Worm (Caenorhabditis elegans) whole organism, late embryonic: ENCODE data around the gene rpb-9.

ENCODE experiments used
- K02D7.2 ChIP-seq: sonication (generic microtip); optimal IDR thresholded peaks from 2 replicates; lab custom pipeline; 2017; ENCODE audit warnings: mild to moderate bottlenecking, missing genetic modification characterization, missing compliant biosample characterization
- K09A11.1 ChIP-seq: sonication (generic microtip); optimal IDR thresholded peaks from 2 replicates; lab custom pipeline; 2017; ENCODE audit warnings: antibody characterized with exemption, mild to moderate bottlenecking, missing genetic modification characterization, missing compliant biosample characterization; ENCODE audit not compliant: insufficient read depth
- T23F11.4 ChIP-seq: fragments of 200-800 bp; sonication (Bioruptor generic); optimal IDR thresholded peaks from 2 replicates; lab custom pipeline; 2018; ENCODE audit warnings: mild to moderate bottlenecking, missing genetic modification characterization, missing compliant biosample characterization
- Y22D7AL.16 ChIP-seq: sonication (generic microtip); optimal IDR thresholded peaks from 2 replicates; lab custom pipeline; 2016; ENCODE audit warnings: missing genetic modification characterization, missing compliant biosample characterization
- ahr-1 ChIP-seq: sonication (generic microtip); optimal IDR thresholded peaks from 2 replicates; lab custom pipeline; 2016; ENCODE audit warnings: missing genetic modification characterization, missing compliant biosample characterization
- ama-1 ChIP-seq: fragments of 150-350 bp; optimal IDR thresholded peaks from 2 replicates; lab custom pipeline; 2014
- ceh-22 ChIP-seq: sonication (generic microtip); optimal IDR thresholded peaks from 2 replicates; lab custom pipeline; 2017; ENCODE audit warnings: missing biosample characterization, missing genetic modification characterization
- ceh-24 ChIP-seq: sonication (generic microtip); optimal IDR thresholded peaks from 2 replicates; lab custom pipeline; 2016; ENCODE audit warnings: mild to moderate bottlenecking, missing genetic modification characterization, missing compliant biosample characterization
- ceh-31 ChIP-seq: sonication (generic microtip); optimal IDR thresholded peaks from 2 replicates; lab custom pipeline; 2016; ENCODE audit warnings: missing genetic modification characterization, missing compliant biosample characterization
- ceh-34 ChIP-seq: sonication (generic microtip); optimal IDR thresholded peaks from 2 replicates; lab custom pipeline; 2016; ENCODE audit warnings: mild to moderate bottlenecking, missing genetic modification characterization, missing compliant biosample characterization
- dmd-4 ChIP-seq: sonication (generic microtip); optimal IDR thresholded peaks from 2 replicates; lab custom pipeline; 2016; ENCODE audit warnings: borderline replicate concordance, missing genetic modification characterization, missing compliant biosample characterization
- dve-1 ChIP-seq: sonication (generic microtip); optimal IDR thresholded peaks from 2 replicates; lab custom pipeline; 2017; ENCODE audit warnings: antibody characterized with exemption, mild to moderate bottlenecking, missing genetic modification characterization, missing compliant biosample characterization
- elt-2 ChIP-seq: sonication (generic microtip); optimal IDR thresholded peaks from 2 replicates; lab custom pipeline; 2016; ENCODE audit warnings: missing genetic modification reagents, missing genetic modification characterization, missing compliant biosample characterization
- fax-1 ChIP-seq: sonication (generic microtip); optimal IDR thresholded peaks from 2 replicates; lab custom pipeline; 2016; ENCODE audit warnings: missing genotype, missing genetic modification characterization, missing compliant biosample characterization
- fkh-10 ChIP-seq: fragments of 150-350 bp; optimal IDR thresholded peaks from 2 replicates; lab custom pipeline; 2014; ENCODE audit warnings: missing biosample characterization, missing genetic modification reagents, missing genetic modification characterization
- gmeb-2 ChIP-seq: sonication (generic microtip); optimal IDR thresholded peaks from 2 replicates; lab custom pipeline; 2016; ENCODE audit warnings: missing genetic modification characterization, inconsistent platforms, missing compliant biosample characterization
- hlh-15 ChIP-seq: sonication (generic microtip); optimal IDR thresholded peaks from 2 replicates; lab custom pipeline; 2016; ENCODE audit warnings: missing genetic modification characterization, missing compliant biosample characterization
- hlh-30 ChIP-seq: sonication (generic microtip); optimal IDR thresholded peaks from 2 replicates; lab custom pipeline; 2017; ENCODE audit warnings: antibody characterized with exemption, missing genetic modification characterization, missing compliant biosample characterization; ENCODE audit not compliant: insufficient read depth
- hlh-6 ChIP-seq: sonication (generic microtip); optimal IDR thresholded peaks from 2 replicates; lab custom pipeline; 2016; ENCODE audit warnings: missing genotype, missing genetic modification characterization, missing compliant biosample characterization
- mec-3 ChIP-seq: sonication (generic microtip); optimal IDR thresholded peaks from 2 replicates; lab custom pipeline; 2016; ENCODE audit warnings: borderline replicate concordance, missing genetic modification characterization, missing compliant biosample characterization
- nfya-1 ChIP-seq: sonication (generic microtip); optimal IDR thresholded peaks from 2 replicates; lab custom pipeline; 2017; ENCODE audit warnings: missing genetic modification characterization, mild to moderate bottlenecking, missing compliant biosample characterization, antibody characterized with exemption, moderate library complexity
- npax-4 ChIP-seq: sonication (generic microtip); optimal IDR thresholded peaks from 2 replicates; lab custom pipeline; 2016; ENCODE audit warnings: missing genetic modification characterization, missing compliant biosample characterization
- odd-2 ChIP-seq: sonication (generic microtip); optimal IDR thresholded peaks from 2 replicates; lab custom pipeline; 2017; ENCODE audit warnings: antibody characterized with exemption, mild to moderate bottlenecking, missing genetic modification characterization, missing compliant biosample characterization
- pag-3 ChIP-seq: sonication (generic microtip); optimal IDR thresholded peaks from 2 replicates; lab custom pipeline; 2016; ENCODE audit warnings: missing compliant biosample characterization, missing genetic modification characterization, borderline replicate concordance
- pat-9 ChIP-seq: fragments of 200-800 bp; sonication (Bioruptor generic); optimal IDR thresholded peaks from 2 replicates; lab custom pipeline; 2018; ENCODE audit warnings: mild to moderate bottlenecking, missing genetic modification characterization, moderate library complexity, missing compliant biosample characterization
- pax-1 ChIP-seq: fragments of 150-350 bp; optimal IDR thresholded peaks from 2 replicates; lab custom pipeline; 2014; ENCODE audit warnings: missing biosample characterization, missing genetic modification characterization
- pha-2 ChIP-seq: sonication (generic microtip); optimal IDR thresholded peaks from 2 replicates; lab custom pipeline; 2017; ENCODE audit warnings: mild to moderate bottlenecking, missing genetic modification characterization, missing compliant biosample characterization
- pha-4 ChIP-seq: fragments of 150-350 bp; optimal IDR thresholded peaks from 2 replicates; lab custom pipeline; 2018; ENCODE audit warnings: missing biosample characterization, missing genetic modification reagents, missing genetic modification characterization
- pqm-1 ChIP-seq: sonication (generic microtip); optimal IDR thresholded peaks from 2 replicates; lab custom pipeline; 2016; ENCODE audit warnings: missing genetic modification characterization, missing compliant biosample characterization
- sdc-2 ChIP-seq: sonication (generic microtip); optimal IDR thresholded peaks from 2 replicates; lab custom pipeline; 2016; ENCODE audit warnings: missing genotype, missing genetic modification characterization, missing compliant biosample characterization
- sox-4 ChIP-seq: sonication (generic microtip); optimal IDR thresholded peaks from 2 replicates; lab custom pipeline; 2017; ENCODE audit warnings: mild to moderate bottlenecking, missing genetic modification characterization, inconsistent platforms, missing compliant biosample characterization
- unc-3 ChIP-seq, 2 experiments: fragments of 200-800 bp in 1 of 2; sonication (Bioruptor generic) in 1 of 2; sonication (generic microtip) in 1 of 2; conservative IDR thresholded peaks in 1 of 2; optimal IDR thresholded peaks in 1 of 2; 2 replicates each; pipeline versions ENCODE4 v1.3.6 to Lab custom; 2016 to 2022; ENCODE audit warnings: missing compliant biosample characterization in 2 of 2, missing genetic modification characterization in 2 of 2, missing genetic modification reagents in 1 of 2
- unc-86 ChIP-seq: sonication (generic microtip); optimal IDR thresholded peaks from 2 replicates; lab custom pipeline; 2016; ENCODE audit warnings: missing genetic modification characterization, missing compliant biosample characterization
- zip-5 ChIP-seq: sonication (generic microtip); optimal IDR thresholded peaks from 2 replicates; lab custom pipeline; 2016; ENCODE audit warnings: missing genetic modification characterization, missing compliant biosample characterization
- ztf-16 ChIP-seq: sonication (generic microtip); optimal IDR thresholded peaks from 2 replicates; lab custom pipeline; 2017; ENCODE audit warnings: missing genetic modification characterization, missing compliant biosample characterization

rpb-9 gene

ce11 chrV:8024752-8025151 is 12.6 kb upstream of the rpb-9 start, which contains the start of gene F43H9.3:
Gene F43H9.3, minus strand, starts transcription at chrV:8024940.
- TF ChIP-seq ceh-34 (tag; lab: Kevin White, UChicago) (no peak), pqm-1 (tag; lab: Kevin White, UChicago) (no peak), hlh-15 (tag; lab: Kevin White, UChicago) (no peak), elt-2 (tag; lab: Kevin White, UChicago) (no peak), ahr-1 (tag; lab: Kevin White, UChicago) (no peak), pax-1 (no peak), fkh-10 (GFP tag; lab: Kevin White, UChicago) (no peak), pat-9 (tag; lab: Kevin White, UChicago) (no peak), ceh-22 (no peak), sdc-2 (tag; lab: Kevin White, UChicago) (no peak), hlh-30 (tag; lab: Kevin White, UChicago) (no peak), pha-2 (tag; lab: Kevin White, UChicago) (no peak), odd-2 (tag; lab: Kevin White, UChicago) (no peak), ama-1 (no peak), Y22D7AL.16 (tag; lab: Kevin White, UChicago) (no peak), T23F11.4 (GFP tag; lab: Kevin White, UChicago) (no peak), mec-3 (no peak)

- no peak for TF ChIP-seq ceh-24 (tag; lab: Kevin White, UChicago)
- no peak for TF ChIP-seq nfya-1
- TF ChIP-seq ceh-31 (tag; lab: Kevin White, UChicago) = no peak
- TF ChIP-seq pha-4 = no peak
- no peak for TF ChIP-seq sox-4 (tag; lab: Kevin White, UChicago)
- no peak for TF ChIP-seq pha-2 (tag; lab: Kevin White, UChicago)
Observed at ce11 chrV:8022040-8022439, 9.9 kb upstream of the rpb-9 start, which contains the start of gene ech-3. Gene ech-3, plus strand, starts transcription at chrV:8022217.

- no peak for TF ChIP-seq zip-5 (tag; lab: Kevin White, UChicago)
- TF ChIP-seq hlh-30 (tag; lab: Kevin White, UChicago) = peak; percentile 18
- TF ChIP-seq, all 69 proteins: peak for 1
Observed at ce11 chrV:8019783-8020182, 7.6 kb upstream of the rpb-9 start.

- TF ChIP-seq npax-4 (no peak), pha-4 (no peak), dve-1 (tag; lab: Kevin White, UChicago) (no peak), nfya-1 (no peak), pag-3 (tag; lab: Kevin White, UChicago) (no peak), unc-3 (GFP tag; conservative IDR thresholded peaks at IDR 0.05; lab: Robert Waterston, UW) (no peak), unc-3 (tag; optimal IDR thresholded peaks at IDR 0.05; lab: Kevin White, UChicago) (no peak)
Observed at ce11 chrV:8018919-8019318, 6.8 kb upstream of the rpb-9 start.

- TF ChIP-seq fax-1 (tag; lab: Kevin White, UChicago) = no peak
- peak; percentile 97 for TF ChIP-seq elt-2 (tag; lab: Kevin White, UChicago)
Observed at ce11 chrV:8017924-8018323, 5.8 kb upstream of the rpb-9 start.

ce11 chrV:8016928-8017327 is 4.8 kb upstream of the rpb-9 start, which contains the start of gene sptl-2:
Gene sptl-2, plus strand, starts transcription at chrV:8017207.
- TF ChIP-seq Y22D7AL.16 (tag; lab: Kevin White, UChicago) (no peak), K02D7.2 (tag; lab: Kevin White, UChicago) (no peak), ztf-16 (tag; lab: Kevin White, UChicago) (no peak), gmeb-2 (tag; lab: Kevin White, UChicago) (no peak), zip-5 (tag; lab: Kevin White, UChicago) (no peak), hlh-30 (tag; lab: Kevin White, UChicago) (no peak), K09A11.1 (tag; lab: Kevin White, UChicago) (no peak), ceh-24 (tag; lab: Kevin White, UChicago) (no peak), unc-3 (GFP tag; conservative IDR thresholded peaks at IDR 0.05; lab: Robert Waterston, UW) (no peak), unc-3 (tag; optimal IDR thresholded peaks at IDR 0.05; lab: Kevin White, UChicago) (no peak), ahr-1 (tag; lab: Kevin White, UChicago) (no peak), unc-86 (tag; lab: Kevin White, UChicago) (no peak), hlh-6 (tag; lab: Kevin White, UChicago) (no peak), pag-3 (tag; lab: Kevin White, UChicago) (no peak), dmd-4 (tag; lab: Kevin White, UChicago) (no peak), pax-1 (no peak), T23F11.4 (GFP tag; lab: Kevin White, UChicago) (no peak)
